Worm (Caenorhabditis elegans) whole organism, late embryonic: Measurements from ENCODE around the gene gst-11.

Experiments
- F13H6.1 ChIP-seq: sonication (generic microtip); optimal IDR thresholded peaks from 2 replicates; lab custom pipeline; 2016; ENCODE audit warnings: missing genetic modification characterization, missing compliant biosample characterization
- K02D7.2 ChIP-seq: sonication (generic microtip); optimal IDR thresholded peaks from 2 replicates; lab custom pipeline; 2017; ENCODE audit warnings: mild to moderate bottlenecking, missing genetic modification characterization, missing compliant biosample characterization
- ama-1 ChIP-seq: fragments of 150-350 bp; optimal IDR thresholded peaks from 2 replicates; lab custom pipeline; 2014
- ceh-18 ChIP-seq: sonication (generic microtip); optimal IDR thresholded peaks from 2 replicates; lab custom pipeline; 2016; ENCODE audit warnings: missing genetic modification characterization, missing compliant biosample characterization
- elt-2 ChIP-seq: sonication (generic microtip); optimal IDR thresholded peaks from 2 replicates; lab custom pipeline; 2016; ENCODE audit warnings: missing genetic modification reagents, missing genetic modification characterization, missing compliant biosample characterization
- ets-4 ChIP-seq: sonication (generic microtip); optimal IDR thresholded peaks from 2 replicates; lab custom pipeline; 2016; ENCODE audit warnings: missing genetic modification characterization, missing compliant biosample characterization
- gmeb-2 ChIP-seq: sonication (generic microtip); optimal IDR thresholded peaks from 2 replicates; lab custom pipeline; 2016; ENCODE audit warnings: missing genetic modification characterization, inconsistent platforms, missing compliant biosample characterization
- nhr-11 ChIP-seq: fragments of 150-350 bp; optimal IDR thresholded peaks from 2 replicates; lab custom pipeline; 2014; ENCODE audit warnings: missing biosample characterization, missing genetic modification characterization
- pqm-1 ChIP-seq: sonication (generic microtip); optimal IDR thresholded peaks from 2 replicates; lab custom pipeline; 2016; ENCODE audit warnings: missing genetic modification characterization, missing compliant biosample characterization
- sox-4 ChIP-seq: sonication (generic microtip); optimal IDR thresholded peaks from 2 replicates; lab custom pipeline; 2017; ENCODE audit warnings: mild to moderate bottlenecking, missing genetic modification characterization, inconsistent platforms, missing compliant biosample characterization

DNA sequence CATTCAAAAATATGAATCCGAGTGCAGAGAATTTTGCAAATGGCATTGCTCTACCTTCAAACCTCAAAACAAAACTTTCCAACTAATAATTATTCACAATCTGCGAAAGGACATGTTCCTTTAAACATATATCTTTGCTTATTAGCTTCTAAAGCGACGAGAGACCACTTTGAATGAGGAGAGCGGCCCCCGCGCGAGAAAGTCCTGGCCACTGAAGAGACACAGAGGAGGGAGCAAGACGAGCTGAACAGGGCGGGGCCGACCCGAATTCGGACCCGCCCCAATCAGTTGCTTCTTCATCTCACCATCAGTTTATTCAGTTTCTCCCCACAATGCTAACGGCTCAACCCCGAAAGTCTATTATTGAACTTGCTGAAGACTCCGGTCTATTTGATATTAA, 47.9 kb downstream of the gst-11 start, which contains the start of gene T27A10.2:
- TF ChIP-seq F13H6.1 (no peak), ama-1 (lab: Kevin White, UChicago) (no peak), gmeb-2 (no peak), K02D7.2 (tag; lab: Kevin White, UChicago) (no peak), pqm-1 (no peak), ceh-18 (tag; lab: Kevin White, UChicago) (no peak), nhr-11 (tag; lab: Kevin White, UChicago) (no peak), ets-4 (tag; lab: Kevin White, UChicago) (no peak), sox-4 (no peak), elt-2 (no peak)
